Fruit fly (Drosophila melanogaster): ENCODE data around the gene CG13841.

dm6 chr3R:22747423-22748090 is 19.9 kb downstream of the CG13841 start, which contains the start of gene CG17141:
- no peak for TF ChIP-seq D1 (tag; optimal IDR thresholded peaks at IDR 0.05)
- no peak for TF ChIP-seq Ets98B (GFP tag; IDR thresholded peaks at IDR 0.05)
- TF ChIP-seq CG12605 (GFP tag; IDR thresholded peaks at IDR 0.05) = no peak
- no peak for TF ChIP-seq Pif1A (GFP tag; optimal IDR thresholded peaks at IDR 0.05)
- no peak for TF ChIP-seq CG14655 (GFP tag; optimal IDR thresholded peaks at IDR 0.05)
